Fruit fly (Drosophila melanogaster): ENCODE data around the gene Mks1.

DNA sequence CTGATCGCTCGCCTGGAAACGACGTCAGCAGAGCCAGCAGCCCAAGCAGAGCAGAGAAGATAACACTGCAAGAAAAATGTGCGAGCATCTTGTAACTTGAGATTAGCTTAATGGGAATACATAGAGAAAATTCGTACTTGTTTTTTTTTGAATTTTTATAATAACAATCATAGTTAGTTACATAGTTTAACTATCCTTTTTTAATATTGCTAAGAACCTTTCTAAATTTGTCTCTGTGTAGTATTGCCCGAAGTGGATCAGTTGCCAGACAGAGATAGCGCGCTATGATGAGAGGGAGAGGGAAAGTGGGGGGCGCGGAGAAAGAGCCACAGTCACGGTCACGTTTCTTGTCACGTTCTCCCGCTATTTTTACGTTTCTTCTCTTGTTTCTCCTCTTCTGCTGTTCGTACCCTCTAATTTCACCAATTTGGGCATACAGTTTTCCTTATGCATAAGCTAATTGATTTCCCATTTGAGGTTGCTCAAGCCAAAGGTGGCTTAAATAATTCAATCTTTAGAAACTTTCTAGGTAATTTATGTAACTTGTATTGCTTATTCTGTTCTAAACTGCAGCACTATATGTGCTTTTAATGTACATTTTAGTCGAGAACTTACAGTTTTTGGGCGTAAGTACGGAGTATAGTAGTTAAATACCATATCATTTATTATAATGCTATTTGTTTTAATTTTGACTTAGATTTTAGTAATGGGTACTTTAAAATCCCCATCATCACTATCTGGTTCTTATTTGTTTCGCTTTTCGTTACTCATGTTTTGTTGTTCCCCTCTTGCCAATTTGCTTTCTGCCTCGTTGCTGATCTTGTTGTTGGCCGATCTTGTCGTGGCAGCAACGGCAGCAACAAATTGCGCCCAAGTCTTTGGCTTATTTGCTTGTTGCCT is 14.6 kb upstream of the Mks1 start:
- TF ChIP-seq achi (GFP tag; optimal IDR thresholded peaks at IDR 0.05) = peak; percentile 91
- peak; percentile 79 for TF ChIP-seq CG6276 (GFP tag; optimal IDR thresholded peaks at IDR 0.05)
- peak; percentile 86 for TF ChIP-seq CG15336 (GFP tag; IDR thresholded peaks at IDR 0.05)
- peak; percentile 86 for TF ChIP-seq Ets21C (GFP tag; optimal IDR thresholded peaks at IDR 0.05)
